Fruit fly (Drosophila melanogaster) whole organism, embryonic: ENCODE data around the gene CG8312.

Source experiments
- Atf-2 ChIP-seq: fragments of 200-800 bp; sonication (Bioruptor generic); optimal IDR thresholded peaks from 2 replicates; lab custom pipeline; 2016; ENCODE audit warnings: missing biosample characterization, missing genetic modification characterization
- B-H2 ChIP-seq: fragments of 200-800 bp; sonication (Bioruptor generic); optimal IDR thresholded peaks from 2 replicates; lab custom pipeline; 2018; ENCODE audit warnings: missing biosample characterization, mild to moderate bottlenecking, missing genetic modification characterization
- CG10147 ChIP-seq: fragments of 200-800 bp; sonication (Bioruptor generic); optimal IDR thresholded peaks from 2 replicates; lab custom pipeline; 2019; ENCODE audit warnings: missing biosample characterization, mild to moderate bottlenecking, missing genetic modification characterization, moderate library complexity
- CG12219 ChIP-seq: fragments of 200-800 bp; sonication (Bioruptor generic); optimal IDR thresholded peaks from 3 replicates; lab custom pipeline; 2018; ENCODE audit warnings: missing biosample characterization, mild to moderate bottlenecking, missing genetic modification characterization
- CG1233 ChIP-seq: fragments of 200-800 bp; sonication (Bioruptor generic); optimal IDR thresholded peaks from 4 replicates; lab custom pipeline; 2018; ENCODE audit warnings: missing biosample characterization, mild to moderate bottlenecking, missing genetic modification characterization
- CG12744 ChIP-seq: fragments of 200-800 bp; sonication (Bioruptor generic); optimal IDR thresholded peaks from 2 replicates; lab custom pipeline; 2016; ENCODE audit warnings: missing biosample characterization, missing genetic modification characterization
- CG12769 ChIP-seq: fragments of 200-800 bp; sonication (Bioruptor generic); optimal IDR thresholded peaks from 2 replicates; lab custom pipeline; 2019; ENCODE audit warnings: missing biosample characterization, mild to moderate bottlenecking, missing genetic modification characterization, moderate library complexity
- CG13424 ChIP-seq: fragments of 200-800 bp; sonication (Bioruptor generic); optimal IDR thresholded peaks from 2 replicates; lab custom pipeline; 2019; ENCODE audit warnings: missing biosample characterization, mild to moderate bottlenecking, missing genetic modification characterization, moderate library complexity
- CG1529 ChIP-seq: fragments of 200-800 bp; sonication (Bioruptor generic); optimal IDR thresholded peaks from 3 replicates; lab custom pipeline; 2018; ENCODE audit warnings: missing biosample characterization, missing genetic modification characterization
- CG17328 ChIP-seq: fragments of 200-800 bp; sonication (Bioruptor generic); IDR thresholded peaks from 2 replicates; pipeline ENCODE4 v1.3.6; 2022; ENCODE audit warnings: missing biosample characterization, missing genetic modification characterization
- CG18619 ChIP-seq: fragments of 200-800 bp; sonication (Bioruptor generic); optimal IDR thresholded peaks from 3 replicates; lab custom pipeline; 2017; ENCODE audit warnings: missing biosample characterization, mild to moderate bottlenecking, missing genetic modification characterization
- CG2129 ChIP-seq: fragments of 200-800 bp; sonication (Bioruptor generic); IDR thresholded peaks from 2 replicates; pipeline ENCODE4 v1.3.6; 2022; ENCODE audit warnings: missing biosample characterization, missing genetic modification characterization; ENCODE audit not compliant: partially characterized antibody
- CG3281 ChIP-seq: fragments of 200-800 bp; sonication (Bioruptor generic); optimal IDR thresholded peaks from 3 replicates; lab custom pipeline; 2017; ENCODE audit warnings: missing biosample characterization, mild to moderate bottlenecking, missing genetic modification characterization
- CG33557 ChIP-seq: fragments of 200-800 bp; sonication (Bioruptor generic); optimal IDR thresholded peaks from 2 replicates; lab custom pipeline; 2019; ENCODE audit warnings: missing biosample characterization, mild to moderate bottlenecking, missing genetic modification characterization, moderate library complexity
- CG4424 ChIP-seq: fragments of 200-800 bp; sonication (Bioruptor generic); optimal IDR thresholded peaks from 3 replicates; lab custom pipeline; 2016; ENCODE audit warnings: missing biosample characterization, missing genetic modification characterization
- CG4617 ChIP-seq: fragments of 200-800 bp; sonication (Bioruptor generic); optimal IDR thresholded peaks from 3 replicates; lab custom pipeline; 2016; ENCODE audit warnings: missing biosample characterization, missing genetic modification characterization, borderline replicate concordance
- CG4730 ChIP-seq: fragments of 200-800 bp; sonication (Bioruptor generic); IDR thresholded peaks from 2 replicates; pipeline ENCODE4 v1.3.6; 2022; ENCODE audit warnings: missing biosample characterization, missing genetic modification characterization
- CG6683 ChIP-seq: fragments of 200-800 bp; sonication (Bioruptor generic); optimal IDR thresholded peaks from 2 replicates; lab custom pipeline; 2017; ENCODE audit warnings: missing biosample characterization, mild to moderate bottlenecking, missing genetic modification characterization, missing genetic modification reagents
- CG9437 ChIP-seq: fragments of 200-800 bp; sonication (Bioruptor generic); optimal IDR thresholded peaks from 2 replicates; lab custom pipeline; 2018; ENCODE audit warnings: missing biosample characterization, mild to moderate bottlenecking, missing genetic modification characterization
- CG9609 ChIP-seq: fragments of 200-800 bp; sonication (Bioruptor generic); optimal IDR thresholded peaks from 3 replicates; lab custom pipeline; 2016; ENCODE audit warnings: missing biosample characterization, missing genetic modification characterization
- CG9817 ChIP-seq: fragments of 200-800 bp; sonication (Bioruptor generic); optimal IDR thresholded peaks from 2 replicates; lab custom pipeline; 2018; ENCODE audit warnings: missing biosample characterization, mild to moderate bottlenecking, missing genetic modification characterization, moderate library complexity
- D19A ChIP-seq: fragments of 200-800 bp; optimal IDR thresholded peaks from 3 replicates; lab custom pipeline; 2019; ENCODE audit warnings: missing biosample characterization, mild to moderate bottlenecking, missing genetic modification characterization, moderate library complexity
- H15 ChIP-seq: fragments of 200-800 bp; sonication (Bioruptor generic); IDR thresholded peaks from 3 replicates; pipeline ENCODE4 v1.3.6; 2022; ENCODE audit warnings: missing biosample characterization, missing genetic modification characterization
- Lhr ChIP-seq: fragments of 200-800 bp; sonication (Bioruptor generic); optimal IDR thresholded peaks from 3 replicates; lab custom pipeline; 2017; ENCODE audit warnings: mild to moderate bottlenecking, missing biosample characterization, missing genetic modification reagents, missing genetic modification characterization
- MBD-R2 ChIP-seq: fragments of 200-800 bp; sonication (Bioruptor generic); IDR thresholded peaks from 2 replicates; pipeline ENCODE4 v1.3.6; 2022; ENCODE audit warnings: missing biosample characterization, missing genetic modification characterization
- NC2α ChIP-seq: fragments of 200-800 bp; sonication (Bioruptor generic); optimal IDR thresholded peaks from 2 replicates; lab custom pipeline; 2016; ENCODE audit warnings: missing biosample characterization, missing genetic modification characterization
- Sox100B ChIP-seq: fragments of 200-800 bp; sonication (Bioruptor generic); optimal IDR thresholded peaks from 3 replicates; lab custom pipeline; 2018; ENCODE audit warnings: missing biosample characterization, mild to moderate bottlenecking, missing genetic modification characterization
- Xbp1 ChIP-seq: fragments of 200-800 bp; sonication (Bioruptor generic); optimal IDR thresholded peaks from 3 replicates; lab custom pipeline; 2016; ENCODE audit warnings: missing biosample characterization, mild to moderate bottlenecking, missing genetic modification characterization
- ato ChIP-seq: fragments of 200-800 bp; sonication (Bioruptor generic); IDR thresholded peaks from 2 replicates; pipeline ENCODE4 v1.3.6; 2022; ENCODE audit warnings: missing biosample characterization, missing genetic modification characterization; ENCODE audit not compliant: partially characterized antibody
- bsh ChIP-seq, 2 experiments: fragments of 200-800 bp; sonication (Bioruptor generic); optimal IDR thresholded peaks; 2 replicates each; lab custom pipeline; 2017 to 2018; ENCODE audit warnings: mild to moderate bottlenecking in 2 of 2, missing biosample characterization in 2 of 2, missing genetic modification characterization in 2 of 2, moderate library complexity in 1 of 2
- crol ChIP-seq: fragments of 200-800 bp; sonication (Bioruptor generic); IDR thresholded peaks from 2 replicates; pipeline ENCODE4 v1.3.6; 2022; ENCODE audit warnings: missing biosample characterization, missing genetic modification characterization
- dpn ChIP-seq, 2 experiments: fragments of 200-800 bp; sonication (Bioruptor generic); optimal IDR thresholded peaks; 3 replicates each; lab custom pipeline; 2016; ENCODE audit warnings: missing biosample characterization in 2 of 2, missing genetic modification characterization in 2 of 2
- ems ChIP-seq: fragments of 200-800 bp; sonication (Bioruptor generic); optimal IDR thresholded peaks from 3 replicates; lab custom pipeline; 2016; ENCODE audit warnings: missing biosample characterization, missing genetic modification characterization
- hkb ChIP-seq, 2 experiments: fragments of 200-800 bp in 1 of 2; fragments of >200 bp in 1 of 2; sonication (Bioruptor generic) in 1 of 2; IDR thresholded peaks in 1 of 2; optimal IDR thresholded peaks in 1 of 2; 2 replicates each; pipeline versions ENCODE4 v1.3.6 to Lab custom; 2017 to 2022; ENCODE audit warnings: missing biosample characterization in 1 of 2, missing genetic modification characterization in 1 of 2
- ind ChIP-seq: fragments of 200-800 bp; sonication (Bioruptor generic); optimal IDR thresholded peaks from 3 replicates; lab custom pipeline; 2016; ENCODE audit warnings: missing biosample characterization, missing genetic modification characterization
- lab ChIP-seq: fragments of 200-800 bp; sonication (Bioruptor generic); optimal IDR thresholded peaks from 3 replicates; lab custom pipeline; 2017; ENCODE audit warnings: missing biosample characterization, missing genetic modification characterization, mild to moderate bottlenecking, moderate library complexity, missing genetic modification reagents
- lola ChIP-seq, 3 experiments: fragments of >200 bp in 2 of 3; fragments of 200-800 bp in 1 of 3; sonication (Bioruptor generic) in 1 of 3; optimal IDR thresholded peaks; 2 replicates each; lab custom pipeline; 2017 to 2019; ENCODE audit warnings: missing biosample characterization in 3 of 3, missing genetic modification characterization in 3 of 3, mild to moderate bottlenecking in 1 of 3, moderate library complexity in 1 of 3
- luna ChIP-seq: fragments of 200-800 bp; sonication (Bioruptor generic); optimal IDR thresholded peaks from 2 replicates; lab custom pipeline; 2016; ENCODE audit warnings: missing biosample characterization, missing genetic modification characterization
- nerfin-2 ChIP-seq: fragments of 200-800 bp; sonication (Bioruptor generic); IDR thresholded peaks from 2 replicates; pipeline ENCODE4 v1.3.6; 2022; ENCODE audit warnings: missing biosample characterization, missing genetic modification characterization; ENCODE audit not compliant: partially characterized antibody
- nom ChIP-seq: fragments of 200-800 bp; sonication (Bioruptor generic); optimal IDR thresholded peaks from 2 replicates; lab custom pipeline; 2017; ENCODE audit warnings: missing biosample characterization, missing genetic modification characterization, mild to moderate bottlenecking, moderate library complexity, missing genetic modification reagents
- row ChIP-seq: fragments of 200-800 bp; sonication (Bioruptor generic); IDR thresholded peaks from 3 replicates; pipeline ENCODE4 v1.3.6; 2022; ENCODE audit warnings: missing biosample characterization, missing genetic modification characterization
- sc ChIP-seq, 3 experiments: fragments of >200 bp in 2 of 3; fragments of 200-800 bp in 1 of 3; sonication (Bioruptor generic) in 1 of 3; optimal IDR thresholded peaks; 2 replicates in 2 of 3; 3 replicates in 1 of 3; lab custom pipeline; 2017; ENCODE audit warnings: mild to moderate bottlenecking in 1 of 3, missing biosample characterization in 1 of 3, missing genetic modification characterization in 1 of 3, missing genetic modification reagents in 1 of 3
- schlank ChIP-seq: fragments of 200-800 bp; sonication (Bioruptor generic); optimal IDR thresholded peaks from 2 replicates; lab custom pipeline; 2018; ENCODE audit warnings: missing biosample characterization, mild to moderate bottlenecking, missing genetic modification characterization
- sisA ChIP-seq: fragments of 200-800 bp; sonication (Bioruptor generic); IDR thresholded peaks from 2 replicates; pipeline ENCODE4 v1.3.6; 2022; ENCODE audit warnings: missing biosample characterization, missing genetic modification characterization
- tio ChIP-seq: fragments of 200-800 bp; sonication (Bioruptor generic); optimal IDR thresholded peaks from 2 replicates; lab custom pipeline; 2017; ENCODE audit warnings: missing biosample characterization, missing genetic modification characterization, inconsistent platforms
- unpg ChIP-seq: fragments of 200-800 bp; sonication (Bioruptor generic); optimal IDR thresholded peaks from 3 replicates; lab custom pipeline; 2018; ENCODE audit warnings: missing biosample characterization, mild to moderate bottlenecking, missing genetic modification characterization, moderate library complexity
- vfl ChIP-seq: fragments of 200-800 bp; sonication (Bioruptor generic); optimal IDR thresholded peaks from 2 replicates; lab custom pipeline; 2016; ENCODE audit warnings: missing biosample characterization, missing genetic modification characterization

Gene CG8312

DNA sequence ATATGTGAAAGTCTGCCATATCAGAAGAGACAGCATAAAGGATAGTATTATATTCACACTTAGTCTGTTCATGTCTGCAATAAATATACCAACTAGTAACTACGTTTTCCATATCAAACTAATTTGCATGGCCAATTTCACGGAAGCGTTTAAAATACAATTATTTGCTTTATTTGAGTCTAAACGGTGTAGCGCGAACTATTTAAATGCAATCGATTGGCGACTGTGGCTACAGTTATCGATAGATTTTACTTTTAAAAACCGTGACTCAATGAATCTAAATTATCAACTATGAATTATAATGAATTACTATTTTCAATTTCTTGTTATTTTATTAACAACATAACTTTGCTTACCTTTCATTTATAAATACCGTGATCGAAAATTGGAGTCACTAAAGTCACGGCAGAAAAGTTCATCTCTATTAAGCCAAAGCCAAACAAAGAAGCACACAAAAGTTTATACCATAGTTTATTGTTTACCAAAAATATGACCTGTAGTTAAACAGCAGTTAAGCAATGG, 35.8 kb downstream of the CG8312 start, which contains the start of the genes CG9427 and CG8319 (continued):
- peak; percentile 47 for TF ChIP-seq CG9609 (GFP tag; lab: Kevin White, UChicago)
- peak; percentile 16; the same call in 1 of the 2 replicates for TF ChIP-seq ato (GFP tag; lab: Robert Waterston, UW)
- TF ChIP-seq CG4730 (GFP tag; lab: Robert Waterston, UW), result no peak
- TF ChIP-seq Xbp1 (GFP tag; lab: Kevin White, UChicago), result peak; percentile 75
- peak in 1 of 3 experiments; percentile 49 for TF ChIP-seq lola (GFP tag; optimal IDR thresholded peaks at IDR 0.05; lab: Kevin White, UChicago)
- peak; percentile 75 for TF ChIP-seq CG2129 (GFP tag; lab: Robert Waterston, UW)
- TF ChIP-seq bsh (GFP tag; optimal IDR thresholded peaks at IDR 0.05; lab: Kevin White, UChicago), result peak in 1 of 2 experiments; percentile 61
- peak; percentile 67 for TF ChIP-seq ind (GFP tag; lab: Kevin White, UChicago)
- TF ChIP-seq dpn (GFP tag; optimal IDR thresholded peaks at IDR 0.05; lab: Kevin White, UChicago), result peak; percentile 57 to 77
- TF ChIP-seq sc (optimal IDR thresholded peaks at IDR 0.05; lab: Kevin White, UChicago), result no peak
- TF ChIP-seq sc (GFP tag; optimal IDR thresholded peaks at IDR 0.05; lab: Kevin White, UChicago), result no peak
- peak; percentile 3 for TF ChIP-seq CG33557
- no peak for TF ChIP-seq crol (GFP tag; lab: Robert Waterston, UW)
- peak; percentile 26; the same call in 1 of the 2 replicates for TF ChIP-seq CG17328 (GFP tag; lab: Robert Waterston, UW)
- TF ChIP-seq NC2α, result no peak
- TF ChIP-seq schlank (tag; lab: Kevin White, UChicago), result peak; percentile 57
- peak; percentile 46 for TF ChIP-seq CG3281
- peak; percentile 54 for TF ChIP-seq Atf-2 (GFP tag; lab: Kevin White, UChicago)
- TF ChIP-seq CG9437, result peak; percentile 9
- peak; percentile 48 for TF ChIP-seq CG1233 (GFP tag; lab: Kevin White, UChicago)
- TF ChIP-seq CG9817, result peak; percentile 55
- TF ChIP-seq tio (GFP tag; lab: Kevin White, UChicago), result no peak
- TF ChIP-seq Sox100B (GFP tag; lab: Kevin White, UChicago), result peak; percentile 30
- peak; percentile 63 for TF ChIP-seq unpg (GFP tag; lab: Kevin White, UChicago)
- peak; percentile 37 for TF ChIP-seq CG12769 (tag; lab: Kevin White, UChicago)
- no peak for TF ChIP-seq luna (GFP tag; lab: Kevin White, UChicago)
- peak; percentile 64 for TF ChIP-seq MBD-R2 (GFP tag; lab: Robert Waterston, UW)
- no peak for TF ChIP-seq CG18619 (GFP tag; lab: Kevin White, UChicago)
- TF ChIP-seq CG1529 (GFP tag; lab: Kevin White, UChicago), result peak; percentile 1
- no peak for TF ChIP-seq hkb (optimal IDR thresholded peaks at IDR 0.05; lab: Kevin White, UChicago)
- TF ChIP-seq hkb (GFP tag; IDR thresholded peaks at IDR 0.05; lab: Robert Waterston, UW), result no peak
- peak; percentile 85 for TF ChIP-seq B-H2 (GFP tag; lab: Kevin White, UChicago)
- peak; percentile 70 for TF ChIP-seq CG4424 (GFP tag; lab: Kevin White, UChicago)
- TF ChIP-seq sisA (GFP tag; lab: Robert Waterston, UW), result peak; percentile 48; the same call in 1 of the 2 replicates
- peak; percentile 60 for TF ChIP-seq nerfin-2
- peak; percentile 16 for TF ChIP-seq Lhr
- no peak for TF ChIP-seq CG12219 (GFP tag; lab: Kevin White, UChicago)
- TF ChIP-seq row, result peak; percentile 82
- TF ChIP-seq H15 (GFP tag; lab: Robert Waterston, UW), result peak; percentile 18; the same call in 1 of the 3 replicates
- peak; percentile 66 for TF ChIP-seq ems (GFP tag; lab: Kevin White, UChicago)
- no peak for TF ChIP-seq nom (GFP tag; lab: Kevin White, UChicago)
- TF ChIP-seq CG4617 (GFP tag; lab: Kevin White, UChicago), result peak; percentile 63
- TF ChIP-seq vfl, result peak; percentile 42
- TF ChIP-seq lab (GFP tag; lab: Kevin White, UChicago), result peak; percentile 53
- peak; percentile 70 for TF ChIP-seq CG13424 (tag; lab: Kevin White, UChicago)
- TF ChIP-seq D19A (tag; lab: Kevin White, UChicago), result peak; percentile 28
- TF ChIP-seq CG6683 (GFP tag; lab: Kevin White, UChicago), result no peak
- TF ChIP-seq CG10147 (GFP tag; lab: Kevin White, UChicago), result peak; percentile 70
- TF ChIP-seq CG12744 (GFP tag; lab: Kevin White, UChicago), result peak; percentile 38
